Fruit fly (Drosophila melanogaster) whole organism, wandering third instar larva: ENCODE measurements around the gene CG14109.
A peak's percentile ranks its signal among the peaks of the same experiment; 100 is the strongest.

ENCODE experiments used
- Abd-B ChIP-seq: fragments of >200 bp; optimal IDR thresholded peaks from 2 replicates; lab custom pipeline; 2017; ENCODE audit warnings: missing biosample characterization, missing genetic modification characterization
- CG32264 ChIP-seq: fragments of 200-800 bp; sonication (Bioruptor generic); optimal IDR thresholded peaks from 2 replicates; lab custom pipeline; 2016; ENCODE audit warnings: missing biosample characterization, missing genetic modification characterization
- CrebA ChIP-seq: fragments of 200-800 bp; sonication (Bioruptor generic); optimal IDR thresholded peaks from 2 replicates; lab custom pipeline; 2016; ENCODE audit warnings: missing biosample characterization, mild to moderate bottlenecking, missing genetic modification characterization, borderline replicate concordance
- Dfd ChIP-seq: fragments of >200 bp; optimal IDR thresholded peaks from 2 replicates; lab custom pipeline; 2017; ENCODE audit warnings: missing biosample characterization, missing genetic modification characterization
- Dif ChIP-seq: fragments of 200-275, 200-300 bp; sonication (Bioruptor generic); optimal IDR thresholded peaks from 2 replicates; lab custom pipeline; 2018; ENCODE audit warnings: missing biosample characterization, missing genetic modification characterization; ENCODE audit not compliant: partially characterized antibody
- GATAd ChIP-seq: sonication (Bioruptor generic); optimal IDR thresholded peaks from 2 replicates; lab custom pipeline; 2016; ENCODE audit warnings: missing biosample characterization, missing genetic modification characterization
- HLH106 ChIP-seq: fragments of 200-800 bp; optimal IDR thresholded peaks from 3 replicates; lab custom pipeline; 2019; ENCODE audit warnings: missing biosample characterization, mild to moderate bottlenecking, missing genetic modification characterization, moderate library complexity
- Hnf4 ChIP-seq: fragments of 200-800 bp; sonication (Bioruptor generic); optimal IDR thresholded peaks from 2 replicates; lab custom pipeline; 2016; ENCODE audit warnings: missing biosample characterization, mild to moderate bottlenecking, missing genetic modification characterization
- Hr78 ChIP-seq: fragments of >200 bp; optimal IDR thresholded peaks from 2 replicates; lab custom pipeline; 2017; ENCODE audit warnings: missing biosample characterization, missing genetic modification characterization
- Jra ChIP-seq: sonication (Bioruptor generic); optimal IDR thresholded peaks from 2 replicates; lab custom pipeline; 2016; ENCODE audit warnings: missing biosample characterization, missing genetic modification characterization
- Myc ChIP-seq: fragments of >200 bp; optimal IDR thresholded peaks from 2 replicates; lab custom pipeline; 2017
- N ChIP-seq: fragments of >200 bp; optimal IDR thresholded peaks from 2 replicates; lab custom pipeline; 2018; ENCODE audit warnings: missing biosample characterization, missing external identifiers, missing genetic modification characterization
- OdsH ChIP-seq: fragments of 200-800 bp; sonication (Bioruptor generic); optimal IDR thresholded peaks from 2 replicates; lab custom pipeline; 2016; ENCODE audit warnings: missing biosample characterization, mild to moderate bottlenecking, missing genetic modification characterization
- Rel ChIP-seq, 2 experiments: fragments of 200-800 bp; sonication (Bioruptor generic) in 1 of 2; optimal IDR thresholded peaks; 2 replicates in 1 of 2; 3 replicates in 1 of 2; lab custom pipeline; 2016 to 2019; ENCODE audit warnings: mild to moderate bottlenecking in 2 of 2, missing biosample characterization in 2 of 2, missing genetic modification characterization in 2 of 2, moderate library complexity in 1 of 2
- Sp1 ChIP-seq: fragments of 200-800 bp; sonication (Bioruptor generic); optimal IDR thresholded peaks from 3 replicates; lab custom pipeline; 2019; ENCODE audit warnings: missing biosample characterization, mild to moderate bottlenecking, missing genetic modification characterization, moderate library complexity
- Vsx2 ChIP-seq: fragments of 200-300, 225-300 bp; sonication (Bioruptor generic); optimal IDR thresholded peaks from 2 replicates; lab custom pipeline; 2018; ENCODE audit warnings: missing biosample characterization, missing genetic modification characterization; ENCODE audit not compliant: partially characterized antibody
- br ChIP-seq: fragments of 200-800 bp; sonication (Bioruptor generic); optimal IDR thresholded peaks from 2 replicates; lab custom pipeline; 2016; ENCODE audit warnings: missing biosample characterization, missing genetic modification characterization
- brk ChIP-seq: fragments of 200-800 bp; sonication (Bioruptor generic); optimal IDR thresholded peaks from 2 replicates; lab custom pipeline; 2016; ENCODE audit warnings: missing biosample characterization, mild to moderate bottlenecking, missing genetic modification characterization
- dl ChIP-seq, 2 experiments: fragments of 175-275, 200-275 bp in 1 of 2; fragments of 200-275 bp in 1 of 2; sonication (Bioruptor generic); optimal IDR thresholded peaks; lab custom pipeline; 2018; ENCODE audit warnings: mild to moderate bottlenecking in 2 of 2, missing biosample characterization in 2 of 2, missing genetic modification characterization in 2 of 2, moderate library complexity in 2 of 2; ENCODE audit not compliant: partially characterized antibody in 2 of 2, insufficient read depth in 1 of 2
- dmrt93B ChIP-seq: fragments of 200-800 bp; sonication (Bioruptor generic); optimal IDR thresholded peaks from 2 replicates; lab custom pipeline; 2018; ENCODE audit warnings: missing biosample characterization, mild to moderate bottlenecking, missing genetic modification characterization
- dsf ChIP-seq: sonication (Bioruptor generic); optimal IDR thresholded peaks from 2 replicates; lab custom pipeline; 2016; ENCODE audit warnings: missing biosample characterization, missing genetic modification characterization, borderline replicate concordance
- ey ChIP-seq: fragments of 200-800 bp; sonication (Bioruptor generic); optimal IDR thresholded peaks from 2 replicates; lab custom pipeline; 2016; ENCODE audit warnings: missing biosample characterization, missing genetic modification characterization
- foxo ChIP-seq, 2 experiments: fragments of 200-800 bp; sonication (Bioruptor generic); optimal IDR thresholded peaks; 2 replicates in 1 of 2; 3 replicates in 1 of 2; lab custom pipeline; 2016 to 2017; ENCODE audit warnings: missing biosample characterization in 2 of 2, missing genetic modification characterization in 2 of 2
- fru ChIP-seq: fragments of 200-800 bp; sonication (Bioruptor generic); optimal IDR thresholded peaks from 3 replicates; lab custom pipeline; 2016; ENCODE audit warnings: missing biosample characterization, mild to moderate bottlenecking, missing genetic modification characterization
- h ChIP-seq: fragments of 200-800 bp; sonication (Bioruptor generic); optimal IDR thresholded peaks from 3 replicates; lab custom pipeline; 2016; ENCODE audit warnings: missing biosample characterization, mild to moderate bottlenecking, missing genetic modification characterization
- jim ChIP-seq: fragments of 175-275, 200-325 bp; sonication (Bioruptor generic); optimal IDR thresholded peaks from 2 replicates; lab custom pipeline; 2016; ENCODE audit warnings: missing biosample characterization, mild to moderate bottlenecking, missing genetic modification characterization
- lola ChIP-seq: fragments of >200 bp; optimal IDR thresholded peaks from 2 replicates; lab custom pipeline; 2017; ENCODE audit warnings: missing biosample characterization, missing genetic modification characterization
- pan ChIP-seq: fragments of >200 bp; optimal IDR thresholded peaks from 2 replicates; lab custom pipeline; 2017
- psq ChIP-seq: fragments of 200-800 bp; sonication (Bioruptor generic); optimal IDR thresholded peaks from 3 replicates; lab custom pipeline; 2017; ENCODE audit warnings: missing biosample characterization, mild to moderate bottlenecking, missing genetic modification characterization, moderate library complexity
- sage ChIP-seq: fragments of 200-800 bp; sonication (Bioruptor generic); optimal IDR thresholded peaks from 2 replicates; lab custom pipeline; 2016; ENCODE audit warnings: missing biosample characterization, mild to moderate bottlenecking, missing genetic modification characterization
- tai ChIP-seq: sonication (Bioruptor generic); optimal IDR thresholded peaks from 2 replicates; lab custom pipeline; 2016; ENCODE audit warnings: missing biosample characterization, missing genetic modification characterization
- usp ChIP-seq: fragments of >200 bp; optimal IDR thresholded peaks from 2 replicates; lab custom pipeline; 2017; ENCODE audit warnings: missing biosample characterization, missing genetic modification characterization
- woc ChIP-seq: sonication (Bioruptor generic); optimal IDR thresholded peaks from 2 replicates; lab custom pipeline; 2016; ENCODE audit warnings: missing biosample characterization, mild to moderate bottlenecking, missing genetic modification characterization

Gene CG14109

dm6 chr3L:13454755-13455154, 14.0 kb downstream of the CG14109 start:
- TF ChIP-seq pan (lab: Kevin White, UChicago) (no peak), GATAd (GFP tag; lab: Kevin White, UChicago) (no peak), Vsx2 (GFP tag; lab: Kevin White, UChicago) (peak; percentile 23), N (GFP tag; lab: Kevin White, UChicago) (peak; percentile 10)

dm6 chr3L:13457133-13457532, 16.4 kb downstream of the CG14109 start, which contains the start of gene CG10116:
Gene CG10116, minus strand, starts transcription at chr3L:13457238.
- TF ChIP-seq sage (no peak), dl (GFP tag; optimal IDR thresholded peaks at IDR 0.05; lab: Kevin White, UChicago; ENCODE audit: insufficient read depth in 1 of 2, partially characterized antibody in 2 of 2) (no peak), woc (no peak), tai (GFP tag; lab: Kevin White, UChicago) (no peak), Jra (GFP tag; lab: Kevin White, UChicago) (no peak), lola (GFP tag; lab: Kevin White, UChicago) (no peak), Dif (GFP tag; lab: Kevin White, UChicago) (no peak), h (GFP tag; lab: Kevin White, UChicago) (no peak), Vsx2 (GFP tag; lab: Kevin White, UChicago) (no peak), br (GFP tag; lab: Kevin White, UChicago) (no peak), ey (GFP tag; lab: Kevin White, UChicago) (no peak), CrebA (GFP tag; lab: Kevin White, UChicago) (no peak), Abd-B (no peak), Hnf4 (GFP tag; lab: Kevin White, UChicago) (no peak), Myc (no peak), psq (GFP tag; lab: Kevin White, UChicago) (no peak), Hr78 (GFP tag; lab: Kevin White, UChicago) (no peak), dsf (GFP tag; lab: Kevin White, UChicago) (no peak), OdsH (no peak)

dm6 chr3L:13474607-13475006, 33.9 kb downstream of the CG14109 start, which contains the start of gene CG10089:
Gene CG10089, minus strand, starts transcription at chr3L:13474787.
- TF ChIP-seq Rel (GFP tag; optimal IDR thresholded peaks at IDR 0.05; lab: Kevin White, UChicago) (no peak), Rel (tag; optimal IDR thresholded peaks at IDR 0.05; lab: Kevin White, UChicago) (no peak), Vsx2 (GFP tag; lab: Kevin White, UChicago) (peak; percentile 47), brk (GFP tag; lab: Kevin White, UChicago) (no peak), Sp1 (GFP tag; lab: Kevin White, UChicago) (no peak), Jra (GFP tag; lab: Kevin White, UChicago) (no peak), HLH106 (no peak), br (GFP tag; lab: Kevin White, UChicago) (no peak), N (GFP tag; lab: Kevin White, UChicago) (no peak), foxo (GFP tag; optimal IDR thresholded peaks at IDR 0.05; lab: Kevin White, UChicago) (no peak), jim (GFP tag; lab: Kevin White, UChicago) (no peak), tai (GFP tag; lab: Kevin White, UChicago) (no peak), lola (GFP tag; lab: Kevin White, UChicago) (no peak), Myc (no peak), dmrt93B (GFP tag; lab: Kevin White, UChicago) (no peak), woc (no peak), Dfd (GFP tag; lab: Kevin White, UChicago) (no peak), psq (GFP tag; lab: Kevin White, UChicago) (no peak), usp (GFP tag; lab: Kevin White, UChicago) (no peak), Dif (GFP tag; lab: Kevin White, UChicago) (peak; percentile 18), fru (GFP tag; lab: Kevin White, UChicago) (no peak), dsf (GFP tag; lab: Kevin White, UChicago) (no peak), Hr78 (GFP tag; lab: Kevin White, UChicago) (no peak), h (GFP tag; lab: Kevin White, UChicago) (no peak), dl (GFP tag; optimal IDR thresholded peaks at IDR 0.05; lab: Kevin White, UChicago; ENCODE audit: insufficient read depth in 1 of 2, partially characterized antibody in 2 of 2) (peak in 1 of 2 experiments; percentile 4), GATAd (GFP tag; lab: Kevin White, UChicago) (no peak), CG32264 (GFP tag; lab: Kevin White, UChicago) (no peak)
